Worm (Caenorhabditis elegans): ENCODE results near the gene cal-4.

- TF ChIP-seq tbx-11 (GFP tag; IDR thresholded peaks at IDR 0.05) (no peak), ceh-13 (GFP tag; optimal IDR thresholded peaks at IDR 0.05) (no peak), ama-1 (optimal IDR thresholded peaks at IDR 0.05) (no peak), ets-7 (tag; optimal IDR thresholded peaks at IDR 0.05) (no peak), hmbx-1 (tag; optimal IDR thresholded peaks at IDR 0.05) (no peak)
Measured at ce11 chrIV:10524095-10524829, 3.1 kb downstream of the cal-4 start, which contains the start of gene C02F4.5.
